Worm (Caenorhabditis elegans) whole organism, L2 larva: ENCODE measurements around the gene F49F1.10.

ENCODE experiments used
- F13H6.1 ChIP-seq: sonication (generic microtip); optimal IDR thresholded peaks from 2 replicates; lab custom pipeline; 2016; ENCODE audit warnings: missing genetic modification characterization, missing compliant biosample characterization
- Y55F3AM.14 ChIP-seq: fragments of 200-800 bp; sonication (Bioruptor generic); optimal IDR thresholded peaks from 2 replicates; lab custom pipeline; 2018; ENCODE audit warnings: mild to moderate bottlenecking, missing genetic modification characterization, missing compliant biosample characterization
- egl-27 ChIP-seq: sonication (generic microtip); optimal IDR thresholded peaks from 3 replicates; lab custom pipeline; 2017; ENCODE audit warnings: missing biosample characterization, missing genetic modification reagents, missing genetic modification characterization
- elt-1 ChIP-seq: fragments of 150-350 bp; optimal IDR thresholded peaks from 2 replicates; lab custom pipeline; 2014; ENCODE audit warnings: missing biosample characterization, missing genetic modification characterization
- elt-3 ChIP-seq: sonication (generic microtip); optimal IDR thresholded peaks from 2 replicates; lab custom pipeline; 2017; ENCODE audit warnings: missing biosample characterization, missing genetic modification characterization
- mab-5 ChIP-seq: fragments of 150-350 bp; optimal IDR thresholded peaks from 2 replicates; lab custom pipeline; 2014; ENCODE audit warnings: missing biosample characterization, missing genetic modification characterization
- mdl-1 ChIP-seq, 2 experiments: fragments of 150-350 bp in 1 of 2; sonication (generic microtip) in 1 of 2; optimal IDR thresholded peaks; 2 replicates each; lab custom pipeline; 2017; ENCODE audit warnings: missing biosample characterization in 2 of 2, missing genetic modification characterization in 2 of 2
- nhr-129 ChIP-seq: fragments of 150-350 bp; optimal IDR thresholded peaks from 2 replicates; lab custom pipeline; 2014; ENCODE audit warnings: missing biosample characterization, missing genetic modification characterization
- nhr-25 ChIP-seq: fragments of 150-350 bp; sonication (generic microtip); optimal IDR thresholded peaks from 3 replicates; lab custom pipeline; 2014; ENCODE audit warnings: missing biosample characterization, missing genetic modification characterization
- nhr-6 ChIP-seq: fragments of 150-350 bp; optimal IDR thresholded peaks from 2 replicates; lab custom pipeline; 2014; ENCODE audit warnings: missing biosample characterization, missing genetic modification characterization
- peb-1 ChIP-seq: fragments of 150-350 bp; optimal IDR thresholded peaks from 2 replicates; lab custom pipeline; 2014; ENCODE audit warnings: missing biosample characterization, missing genetic modification characterization
- skn-1 ChIP-seq: sonication (generic microtip); optimal IDR thresholded peaks from 2 replicates; lab custom pipeline; 2017; ENCODE audit warnings: missing biosample characterization, missing genetic modification characterization
- sma-9 ChIP-seq, 2 experiments: fragments of 150-350 bp in 1 of 2; sonication (generic microtip) in 1 of 2; optimal IDR thresholded peaks; 2 replicates each; lab custom pipeline; 2014 to 2016; ENCODE audit warnings: missing genetic modification characterization in 2 of 2, mild to moderate bottlenecking in 1 of 2, missing biosample characterization in 1 of 2, missing compliant biosample characterization in 1 of 2, missing genetic modification reagents in 1 of 2, moderate library complexity in 1 of 2
- snpc-4 ChIP-seq: fragments of 150-350 bp; optimal IDR thresholded peaks from 2 replicates; lab custom pipeline; 2014; ENCODE audit warnings: missing biosample characterization, missing genetic modification characterization
- ztf-1 ChIP-seq: fragments of 200-800 bp; sonication (Bioruptor generic); conservative IDR thresholded peaks from 2 replicates; pipeline ENCODE4 v1.3.6; 2022; ENCODE audit warnings: missing genetic modification characterization, missing compliant biosample characterization
- ztf-11 ChIP-seq: sonication (generic microtip); optimal IDR thresholded peaks from 2 replicates; lab custom pipeline; 2017; ENCODE audit warnings: missing biosample characterization, missing genetic modification characterization
- ztf-4 ChIP-seq: fragments of 150-350 bp; optimal IDR thresholded peaks from 2 replicates; lab custom pipeline; 2014; ENCODE audit warnings: missing biosample characterization, missing genetic modification characterization

F49F1.10 gene

ce11 chrIV:4093087-4093486, 45.8 kb downstream of the F49F1.10 start (continued):
- TF ChIP-seq F13H6.1 (tag; lab: Kevin White, UChicago) (peak; percentile 91), ztf-1 (no peak), nhr-6 (tag; lab: Kevin White, UChicago) (peak; percentile 44), ztf-4 (tag; lab: Kevin White, UChicago) (peak; percentile 55), skn-1 (tag; lab: Kevin White, UChicago) (no peak), egl-27 (tag; lab: Kevin White, UChicago) (peak; percentile 67), mdl-1 (tag; optimal IDR thresholded peaks at IDR 0.05; lab: Kevin White, UChicago) (peak in 1 of 2 experiments; percentile 58), peb-1 (tag; lab: Kevin White, UChicago) (no peak), Y55F3AM.14 (GFP tag; lab: Kevin White, UChicago) (peak; percentile 26), snpc-4 (tag; lab: Kevin White, UChicago) (peak; percentile 49), nhr-25 (peak; percentile 51), nhr-129 (peak; percentile 69), sma-9 (GFP tag; optimal IDR thresholded peaks at IDR 0.05; lab: Kevin White, UChicago) (peak; percentile 89), sma-9 (tag; optimal IDR thresholded peaks at IDR 0.05; lab: Kevin White, UChicago) (no peak), mab-5 (peak; percentile 23), elt-1 (tag; lab: Kevin White, UChicago) (no peak), elt-3 (tag; lab: Kevin White, UChicago) (no peak), ztf-11 (tag; lab: Kevin White, UChicago) (no peak)
- TF ChIP-seq, all 48 proteins: peak for 25
